Worm (Caenorhabditis elegans): ENCODE results near the gene lin-49.

DNA sequence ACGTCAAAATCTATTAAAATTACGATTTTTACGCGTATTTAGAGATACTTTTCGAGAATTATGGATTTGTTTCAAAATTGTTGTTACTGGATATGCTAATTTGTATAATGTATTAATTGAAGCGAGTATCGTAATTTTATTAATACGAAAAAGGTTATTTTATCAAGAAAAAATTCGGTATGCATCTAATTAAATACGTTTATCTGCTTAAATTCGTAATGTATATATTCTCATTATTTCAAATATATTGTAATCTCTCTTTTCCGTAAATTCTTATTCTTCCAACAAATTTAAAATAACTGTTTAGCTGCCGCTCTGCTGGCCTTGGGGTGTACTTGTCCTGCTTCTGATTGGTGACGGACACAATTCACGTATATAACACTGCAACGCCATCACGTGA lies 10.6 kb downstream of the lin-49 start, which contains the start of gene dgk-4:
- TF ChIP-seq ceh-44 (GFP tag; IDR thresholded peaks at IDR 0.05) (no peak), mdl-1 (tag; optimal IDR thresholded peaks at IDR 0.05) (no peak), nhr-25 (tag; optimal IDR thresholded peaks at IDR 0.05; ENCODE audit: borderline replicate concordance, insufficient read depth) (no peak), dmd-8 (GFP tag; IDR thresholded peaks at IDR 0.05) (no peak), nhr-237 (tag; optimal IDR thresholded peaks at IDR 0.05) (no peak), ama-1 (optimal IDR thresholded peaks at IDR 0.05) (no peak), fos-1 (tag; optimal IDR thresholded peaks at IDR 0.05) (no peak), zag-1 (tag; optimal IDR thresholded peaks at IDR 0.05) (no peak), zfp-2 (tag; optimal IDR thresholded peaks at IDR 0.05) (no peak), R02D3.7 (tag; optimal IDR thresholded peaks at IDR 0.05) (no peak)

Data from whole organism, L4 larva.